Fruit fly (Drosophila melanogaster) whole organism, embryonic: ENCODE measurements around the gene Jhbp2.

Experiments used
- CG30403 ChIP-seq: fragments of 200-800 bp; sonication (Bioruptor generic); optimal IDR thresholded peaks from 3 replicates; lab custom pipeline; 2016; ENCODE audit warnings: missing biosample characterization, missing genetic modification characterization
- CG8765 ChIP-seq: fragments of 200-800 bp; sonication (Bioruptor generic); IDR thresholded peaks from 2 replicates; pipeline ENCODE4 v1.3.6; 2022; ENCODE audit warnings: missing biosample characterization, missing genetic modification characterization
- CG9797 ChIP-seq: fragments of 200-800 bp; sonication (Bioruptor generic); optimal IDR thresholded peaks from 3 replicates; lab custom pipeline; 2018; ENCODE audit warnings: missing biosample characterization, mild to moderate bottlenecking, missing genetic modification characterization
- Doc2 ChIP-seq: fragments of 200-800 bp; sonication (Bioruptor generic); IDR thresholded peaks from 2 replicates; pipeline ENCODE4 v1.3.6; 2022; ENCODE audit warnings: missing biosample characterization, missing genetic modification characterization
- GATAe ChIP-seq: fragments of 200-800 bp; sonication (Bioruptor generic); conservative IDR thresholded peaks from 2 replicates; pipeline ENCODE4 v1.3.6; 2022; ENCODE audit warnings: missing biosample characterization, missing genetic modification characterization
- Lpt ChIP-seq: fragments of >200 bp; optimal IDR thresholded peaks from 2 replicates; lab custom pipeline; 2018; ENCODE audit warnings: missing biosample characterization, missing genetic modification characterization
- Sin3A ChIP-seq: fragments of >200 bp; optimal IDR thresholded peaks from 2 replicates; lab custom pipeline; 2018
- crc ChIP-seq: fragments of 200-800 bp; sonication (Bioruptor generic); optimal IDR thresholded peaks from 2 replicates; lab custom pipeline; 2016; ENCODE audit warnings: missing biosample characterization, missing genetic modification characterization
- fd3F ChIP-seq: fragments of 200-800 bp; sonication (Bioruptor generic); optimal IDR thresholded peaks from 2 replicates; lab custom pipeline; 2018; ENCODE audit warnings: missing biosample characterization, mild to moderate bottlenecking, missing genetic modification characterization, moderate library complexity
- gro ChIP-seq: fragments of 200-800 bp; sonication (Bioruptor generic); optimal IDR thresholded peaks from 2 replicates; lab custom pipeline; 2016; ENCODE audit warnings: missing biosample characterization, missing genetic modification characterization
- inv ChIP-seq: fragments of 200-800 bp; sonication (Bioruptor generic); IDR thresholded peaks from 2 replicates; pipeline ENCODE4 v1.3.6; 2022; ENCODE audit warnings: missing biosample characterization, missing genetic modification characterization; ENCODE audit not compliant: partially characterized antibody
- sisA ChIP-seq: fragments of 200-800 bp; sonication (Bioruptor generic); IDR thresholded peaks from 2 replicates; pipeline ENCODE4 v1.3.6; 2022; ENCODE audit warnings: missing biosample characterization, missing genetic modification characterization
- tup ChIP-seq: fragments of 200-800 bp; sonication (Bioruptor generic); optimal IDR thresholded peaks from 2 replicates; lab custom pipeline; 2016; ENCODE audit warnings: missing biosample characterization, mild to moderate bottlenecking, missing genetic modification characterization, moderate library complexity

DNA sequence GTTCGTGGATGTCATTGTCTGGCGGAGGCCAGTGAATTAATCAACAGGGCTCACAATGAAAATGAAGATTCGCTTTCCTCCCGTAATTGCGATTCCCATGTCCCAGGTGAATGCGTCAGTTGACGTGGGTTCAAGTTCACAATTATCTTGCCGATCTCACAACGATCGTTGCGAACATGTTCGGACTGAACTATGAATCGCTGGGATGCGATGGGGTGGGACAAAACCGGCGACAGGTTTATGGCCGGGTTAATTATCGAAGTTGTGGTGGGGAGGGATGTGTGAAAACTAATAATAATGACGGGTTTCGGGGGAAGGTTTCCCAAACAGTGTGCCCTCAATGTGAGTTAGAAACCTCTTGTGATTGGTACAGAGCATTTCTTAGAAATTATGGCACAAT lies 1.0 kb downstream of the Jhbp2 start:
- TF ChIP-seq fd3F (GFP tag; lab: Kevin White, UChicago): no peak
- TF ChIP-seq inv (GFP tag; lab: Robert Waterston, UW): no peak
- TF ChIP-seq crc: no peak
- TF ChIP-seq GATAe (GFP tag; lab: Robert Waterston, UW): no peak
- TF ChIP-seq sisA (GFP tag; lab: Robert Waterston, UW): no peak
- TF ChIP-seq Lpt (GFP tag; lab: Kevin White, UChicago): no peak
- TF ChIP-seq CG8765: no peak
- TF ChIP-seq gro: no peak
- TF ChIP-seq CG30403 (GFP tag; lab: Kevin White, UChicago): no peak
- TF ChIP-seq Sin3A (lab: Kevin White, UChicago): no peak
- no peak for TF ChIP-seq Doc2 (GFP tag; lab: Robert Waterston, UW)
- no peak for TF ChIP-seq tup (GFP tag; lab: Kevin White, UChicago)
- no peak for TF ChIP-seq CG9797 (GFP tag; lab: Kevin White, UChicago)
